Fruit fly (Drosophila melanogaster) whole organism, pupa: ENCODE data around the gene Dr.

Experiments
- CG13204 ChIP-seq: fragments of 200-800 bp; sonication (Bioruptor generic); optimal IDR thresholded peaks from 2 replicates; lab custom pipeline; 2018; ENCODE audit warnings: missing biosample characterization, mild to moderate bottlenecking, missing genetic modification characterization, moderate library complexity
- CG14655 ChIP-seq: fragments of 200-800 bp; sonication (Bioruptor generic); optimal IDR thresholded peaks from 3 replicates; lab custom pipeline; 2017; ENCODE audit warnings: mild to moderate bottlenecking, missing biosample characterization, missing genetic modification reagents, missing genetic modification characterization
- CG15710 ChIP-seq: fragments of 200-800 bp; sonication (Bioruptor generic); optimal IDR thresholded peaks from 2 replicates; lab custom pipeline; 2018; ENCODE audit warnings: missing biosample characterization, mild to moderate bottlenecking, missing genetic modification characterization, moderate library complexity
- CG32121 ChIP-seq: fragments of 200-800 bp; sonication (Bioruptor generic); IDR thresholded peaks from 2 replicates; pipeline ENCODE4 v1.3.6; 2022; ENCODE audit warnings: missing biosample characterization, missing genetic modification characterization
- CG34367 ChIP-seq: fragments of 200-800 bp; sonication (Bioruptor generic); optimal IDR thresholded peaks from 2 replicates; lab custom pipeline; 2018; ENCODE audit warnings: missing biosample characterization, mild to moderate bottlenecking, missing genetic modification characterization
- CG4496 ChIP-seq: fragments of 200-800 bp; sonication (Bioruptor generic); IDR thresholded peaks from 3 replicates; pipeline ENCODE4 v1.3.6; 2022; ENCODE audit warnings: missing biosample characterization, missing genetic modification characterization
- EcR ChIP-seq: fragments of 200-800 bp; sonication (Bioruptor generic); optimal IDR thresholded peaks from 3 replicates; lab custom pipeline; 2019; ENCODE audit warnings: missing biosample characterization, missing genetic modification characterization, mild to moderate bottlenecking, moderate library complexity, missing genetic modification reagents
- Snoo ChIP-seq: fragments of 200-800 bp; sonication (Bioruptor generic); optimal IDR thresholded peaks from 3 replicates; lab custom pipeline; 2017; ENCODE audit warnings: missing biosample characterization, mild to moderate bottlenecking, missing genetic modification characterization, inconsistent platforms

DNA sequence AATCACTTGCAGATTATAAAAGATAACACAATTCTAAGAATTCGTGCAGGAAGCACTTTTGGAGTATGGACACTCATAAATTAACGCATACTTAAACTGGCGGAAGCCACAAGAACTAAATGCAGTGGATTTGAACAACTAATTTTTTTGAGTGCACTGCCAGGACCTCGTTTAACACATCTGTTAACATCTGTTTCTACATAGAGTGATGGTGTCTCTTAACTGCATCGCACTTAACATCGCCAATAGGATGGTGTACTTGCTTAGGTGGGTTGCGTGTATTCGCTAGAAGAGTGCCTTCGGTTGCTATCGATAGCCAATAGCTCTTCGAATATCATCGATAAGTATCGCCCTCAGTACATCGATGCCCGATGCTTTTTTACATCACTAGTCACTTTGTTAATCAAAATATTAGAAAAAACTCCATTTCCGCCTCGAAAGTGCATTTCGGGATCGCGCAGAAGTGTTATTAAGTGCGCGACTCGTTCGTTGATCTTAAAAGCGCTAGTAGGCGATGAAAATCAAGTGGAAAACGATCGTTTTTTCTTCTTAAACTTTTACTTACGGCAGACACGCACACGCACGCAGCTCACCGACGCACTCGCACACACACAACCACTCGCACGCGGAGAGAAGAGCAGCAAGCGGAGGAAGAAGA is 35.4 kb downstream of the Dr start, which contains the start of gene alph:
- no peak; the same call in 1 of the 2 replicates for TF ChIP-seq CG32121 (GFP tag; lab: Robert Waterston, UW)
- TF ChIP-seq Snoo (tag; lab: Kevin White, UChicago): no peak
- TF ChIP-seq CG34367 (tag; lab: Kevin White, UChicago): no peak
- TF ChIP-seq CG14655 (GFP tag; lab: Kevin White, UChicago): no peak
- peak; percentile 45; the same call in 2 of the 3 replicates for TF ChIP-seq CG4496 (GFP tag; lab: Robert Waterston, UW)
- peak; percentile 18 for TF ChIP-seq EcR (GFP tag; lab: Kevin White, UChicago)
- TF ChIP-seq CG13204 (GFP tag; lab: Kevin White, UChicago): no peak
- no peak for TF ChIP-seq CG15710 (tag; lab: Kevin White, UChicago)
